Fruit fly (Drosophila melanogaster): ENCODE results near the gene Coq4.

Coq4 gene

dm6 chr3L:17436331-17436730 is 2.9 kb upstream of the Coq4 start, which contains the start of gene CG12229:
Gene CG12229, minus strand, starts transcription at chr3L:17436431.
- TF ChIP-seq Rel (GFP tag; optimal IDR thresholded peaks at IDR 0.05) (no peak), Rel (tag; optimal IDR thresholded peaks at IDR 0.05) (no peak), sage (GFP tag; optimal IDR thresholded peaks at IDR 0.05) (no peak), dmrt93B (GFP tag; optimal IDR thresholded peaks at IDR 0.05) (no peak), pan (optimal IDR thresholded peaks at IDR 0.05) (no peak), Myc (optimal IDR thresholded peaks at IDR 0.05) (no peak), woc (GFP tag; optimal IDR thresholded peaks at IDR 0.05) (no peak), HLH106 (tag; optimal IDR thresholded peaks at IDR 0.05) (no peak), jim (GFP tag; optimal IDR thresholded peaks at IDR 0.05) (no peak), h (GFP tag; optimal IDR thresholded peaks at IDR 0.05) (no peak), lola (GFP tag; optimal IDR thresholded peaks at IDR 0.05) (no peak), Hnf4 (GFP tag; optimal IDR thresholded peaks at IDR 0.05) (no peak), Sp1 (GFP tag; optimal IDR thresholded peaks at IDR 0.05) (no peak), Dfd (GFP tag; optimal IDR thresholded peaks at IDR 0.05) (no peak), CG9705 (GFP tag; optimal IDR thresholded peaks at IDR 0.05) (no peak), sv (GFP tag; optimal IDR thresholded peaks at IDR 0.05) (no peak)

- TF ChIP-seq Sp1 (GFP tag; optimal IDR thresholded peaks at IDR 0.05) (no peak), Rel (GFP tag; optimal IDR thresholded peaks at IDR 0.05) (no peak), Rel (tag; optimal IDR thresholded peaks at IDR 0.05) (peak; percentile 5)
These were observed 474 bp downstream of the Coq4 start, which contains the start of gene frc for dm6 chr3L:17432947-17433346. Gene frc, minus strand, starts transcription at chr3L:17433190.

dm6 chr3L:17430957-17431585 is 2.4 kb downstream of the Coq4 start:
- no peak for TF ChIP-seq Jra (GFP tag; optimal IDR thresholded peaks at IDR 0.05)
- TF ChIP-seq h (GFP tag; optimal IDR thresholded peaks at IDR 0.05): peak; percentile 5
- peak; percentile 21 for TF ChIP-seq CG32264 (GFP tag; optimal IDR thresholded peaks at IDR 0.05)
- no peak for TF ChIP-seq lola (GFP tag; optimal IDR thresholded peaks at IDR 0.05)
- TF ChIP-seq woc (GFP tag; optimal IDR thresholded peaks at IDR 0.05): peak; percentile 20
- peak; percentile 14 for TF ChIP-seq br (GFP tag; optimal IDR thresholded peaks at IDR 0.05)
- no peak for TF ChIP-seq Abd-B (GFP tag; optimal IDR thresholded peaks at IDR 0.05)
- peak; percentile 47 for TF ChIP-seq fru (GFP tag; optimal IDR thresholded peaks at IDR 0.05)
- peak in 1 of 2 experiments; percentile 33 for TF ChIP-seq foxo (GFP tag; optimal IDR thresholded peaks at IDR 0.05)
- TF ChIP-seq ey (GFP tag; optimal IDR thresholded peaks at IDR 0.05): peak; percentile 22

dm6 chr3L:17430390-17430789 is 3.0 kb downstream of the Coq4 start:
- TF ChIP-seq Hnf4 (GFP tag; optimal IDR thresholded peaks at IDR 0.05): no peak
- peak; percentile 48 for TF ChIP-seq Jra (GFP tag; optimal IDR thresholded peaks at IDR 0.05)
- TF ChIP-seq h (GFP tag; optimal IDR thresholded peaks at IDR 0.05): peak; percentile 1
- TF ChIP-seq CG32264 (GFP tag; optimal IDR thresholded peaks at IDR 0.05): no peak
- TF ChIP-seq brk (GFP tag; optimal IDR thresholded peaks at IDR 0.05): no peak
- no peak for TF ChIP-seq CG9705 (GFP tag; optimal IDR thresholded peaks at IDR 0.05)
- peak; percentile 6 for TF ChIP-seq br (GFP tag; optimal IDR thresholded peaks at IDR 0.05)
- peak in 1 of 2 experiments; percentile 44 for TF ChIP-seq dl (GFP tag; optimal IDR thresholded peaks at IDR 0.05; ENCODE audit: insufficient read depth in 1 of 2, partially characterized antibody in 2 of 2)
- TF ChIP-seq lola (GFP tag; optimal IDR thresholded peaks at IDR 0.05): no peak
- peak; percentile 80 for TF ChIP-seq Dif (GFP tag; optimal IDR thresholded peaks at IDR 0.05; ENCODE audit: partially characterized antibody)
- TF ChIP-seq foxo (GFP tag; optimal IDR thresholded peaks at IDR 0.05): no peak
- TF ChIP-seq pan (optimal IDR thresholded peaks at IDR 0.05): no peak

dm6 chr3L:17428779-17429178 is 4.6 kb downstream of the Coq4 start, which contains the start of gene Gorab:
Gene Gorab, minus strand, starts transcription at chr3L:17428836.
- TF ChIP-seq HLH106 (tag; optimal IDR thresholded peaks at IDR 0.05) (peak; percentile 92), Dfd (GFP tag; optimal IDR thresholded peaks at IDR 0.05) (no peak), rgr (GFP tag; optimal IDR thresholded peaks at IDR 0.05) (peak; percentile 89), Dif (GFP tag; optimal IDR thresholded peaks at IDR 0.05; ENCODE audit: partially characterized antibody) (no peak), N (GFP tag; optimal IDR thresholded peaks at IDR 0.05) (no peak), Jra (GFP tag; optimal IDR thresholded peaks at IDR 0.05) (peak; percentile 56), Rel (GFP tag; optimal IDR thresholded peaks at IDR 0.05) (no peak), Rel (tag; optimal IDR thresholded peaks at IDR 0.05) (peak; percentile 59), GATAd (GFP tag; optimal IDR thresholded peaks at IDR 0.05) (peak; percentile 67), Mio (GFP tag; optimal IDR thresholded peaks at IDR 0.05) (peak; percentile 2), Vsx2 (GFP tag; optimal IDR thresholded peaks at IDR 0.05; ENCODE audit: partially characterized antibody) (no peak), sage (GFP tag; optimal IDR thresholded peaks at IDR 0.05) (peak; percentile 77), CG9705 (GFP tag; optimal IDR thresholded peaks at IDR 0.05) (peak; percentile 67), usp (GFP tag; optimal IDR thresholded peaks at IDR 0.05) (no peak), woc (GFP tag; optimal IDR thresholded peaks at IDR 0.05) (peak; percentile 70), lola (GFP tag; optimal IDR thresholded peaks at IDR 0.05) (no peak), Sp1 (GFP tag; optimal IDR thresholded peaks at IDR 0.05) (peak; percentile 72), tai (GFP tag; optimal IDR thresholded peaks at IDR 0.05) (no peak), Hr83 (GFP tag; optimal IDR thresholded peaks at IDR 0.05; ENCODE audit: poor library complexity, severe bottlenecking) (peak; percentile 74), pan (optimal IDR thresholded peaks at IDR 0.05) (no peak), sv (GFP tag; optimal IDR thresholded peaks at IDR 0.05) (peak; percentile 87), h (GFP tag; optimal IDR thresholded peaks at IDR 0.05) (peak; percentile 92), CG32264 (GFP tag; optimal IDR thresholded peaks at IDR 0.05) (peak; percentile 75), fru (GFP tag; optimal IDR thresholded peaks at IDR 0.05) (peak; percentile 80), ey (GFP tag; optimal IDR thresholded peaks at IDR 0.05) (peak; percentile 87), OdsH (GFP tag; optimal IDR thresholded peaks at IDR 0.05) (peak; percentile 84), dsf (GFP tag; optimal IDR thresholded peaks at IDR 0.05; ENCODE audit: borderline replicate concordance) (peak; percentile 70), psq (GFP tag; optimal IDR thresholded peaks at IDR 0.05) (peak; percentile 78), dl (GFP tag; optimal IDR thresholded peaks at IDR 0.05; ENCODE audit: insufficient read depth in 1 of 2, partially characterized antibody in 2 of 2) (no peak), br (GFP tag; optimal IDR thresholded peaks at IDR 0.05) (peak; percentile 74), foxo (GFP tag; optimal IDR thresholded peaks at IDR 0.05) (peak in 1 of 2 experiments; percentile 87)

Measured in whole organism, wandering third instar larva.